Fruit fly (Drosophila melanogaster) Kc167 (cell line): ENCODE measurements around the gene Nep7.

Source experiments
- Myc ChIP-seq: fragments of >200 bp; optimal IDR thresholded peaks from 2 replicates; lab custom pipeline; 2017; ENCODE audit warnings: missing external identifiers
- Sin3A ChIP-seq: fragments of >200 bp; optimal IDR thresholded peaks from 2 replicates; lab custom pipeline; 2018; ENCODE audit warnings: missing external identifiers
- h ChIP-seq: fragments of >200 bp; optimal IDR thresholded peaks from 3 replicates; lab custom pipeline; 2018; ENCODE audit warnings: missing external identifiers
- insv ChIP-seq: fragments of >200 bp; optimal IDR thresholded peaks from 3 replicates; lab custom pipeline; 2018; ENCODE audit warnings: missing external identifiers
- psq ChIP-seq: fragments of >200 bp; optimal IDR thresholded peaks from 2 replicates; lab custom pipeline; 2017; ENCODE audit warnings: missing external identifiers
- ttk ChIP-seq: sonication (Bioruptor generic); optimal IDR thresholded peaks from 2 replicates; lab custom pipeline; 2017; ENCODE audit warnings: missing external identifiers

dm6 chr3R:27916355-27917019 lies 38.2 kb upstream of the Nep7 start, which contains the start of the genes CG5003 and mRpS22:
- TF ChIP-seq psq (no peak), Sin3A (lab: Kevin White, UChicago) (no peak), ttk (no peak), insv (lab: Kevin White, UChicago) (no peak), h (no peak), Myc (lab: Kevin White, UChicago) (no peak)
